Comparison of ENCODE assay signal across 5 fruit fly cellular contexts in the genomic region with DNA sequence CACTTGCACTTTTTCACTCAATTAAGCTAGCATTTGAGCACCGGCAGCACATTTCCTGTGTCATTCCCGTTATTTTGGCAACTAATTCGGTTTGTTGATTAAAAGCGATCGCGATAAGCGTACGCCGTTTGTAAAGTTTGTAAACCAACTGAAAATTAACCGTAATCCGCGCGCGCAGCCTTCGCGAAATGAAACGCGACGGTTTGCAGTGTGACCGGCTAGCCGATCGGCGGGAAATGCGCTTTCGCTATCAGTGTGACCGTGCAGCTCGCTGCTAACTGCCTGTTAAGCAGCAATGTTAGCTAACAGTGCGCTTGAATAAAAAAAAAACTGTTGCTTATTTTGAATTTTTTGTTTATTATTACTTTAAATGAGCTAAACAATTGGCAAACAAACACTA.
TF ChIP-seq lines count a peak whose summit lies in the region.

TSS of gene Pde9 (minus strand) at position 178 of the 400 bp plus-strand sequence.

- no peak for TF ChIP-seq CTCF in whole organism, embryonic (GFP tag; optimal IDR thresholded peaks at IDR 0.05; lab: Kevin White, UChicago)

TF ChIP-seq in whole organism, adult, 20 proteins besides CTCF, POLR2A, EP300 and RAD21:
- TF ChIP-seq CG5204 (GFP tag; optimal IDR thresholded peaks at IDR 0.05; lab: Kevin White, UChicago) = no peak
- peak; percentile 49 for TF ChIP-seq ovo (GFP tag; optimal IDR thresholded peaks at IDR 0.05; lab: Kevin White, UChicago)
- peak; percentile 21 for TF ChIP-seq bab1 (GFP tag; optimal IDR thresholded peaks at IDR 0.05; lab: Kevin White, UChicago)

TF ChIP-seq in whole organism, embryonic, 481 proteins besides CTCF, POLR2A, EP300 and RAD21 (continues in another document):
- TF ChIP-seq CG31365 (tag; optimal IDR thresholded peaks at IDR 0.05; lab: Kevin White, UChicago) (no peak), CG17186 (GFP tag; optimal IDR thresholded peaks at IDR 0.05; lab: Kevin White, UChicago) (peak; percentile 47), ci (GFP tag; IDR thresholded peaks at IDR 0.05; lab: Robert Waterston, UW) (peak; percentile 22; the same call in 1 of the 3 replicates), crp (GFP tag; optimal IDR thresholded peaks at IDR 0.05; lab: Kevin White, UChicago) (peak in 1 of 2 experiments; percentile 1), HmgZ (tag; optimal IDR thresholded peaks at IDR 0.05; lab: Kevin White, UChicago) (peak; percentile 5), scrt (GFP tag; optimal IDR thresholded peaks at IDR 0.05; lab: Kevin White, UChicago) (no peak), phol (tag; optimal IDR thresholded peaks at IDR 0.05; lab: Kevin White, UChicago) (no peak), CG15514 (GFP tag; optimal IDR thresholded peaks at IDR 0.05; lab: Kevin White, UChicago) (peak; percentile 18), pzg (GFP tag; optimal IDR thresholded peaks at IDR 0.05; lab: Kevin White, UChicago) (peak; percentile 64), CG2116 (GFP tag; optimal IDR thresholded peaks at IDR 0.05; lab: Kevin White, UChicago) (peak; percentile 9), bab2 (GFP tag; optimal IDR thresholded peaks at IDR 0.05; lab: Kevin White, UChicago) (no peak), CG6791 (GFP tag; IDR thresholded peaks at IDR 0.05; lab: Robert Waterston, UW; ENCODE audit: partially characterized antibody) (peak; percentile 53; the same call in 2 of the 3 replicates), CG9797 (GFP tag; optimal IDR thresholded peaks at IDR 0.05; lab: Kevin White, UChicago) (peak; percentile 62), CG6854 (GFP tag; optimal IDR thresholded peaks at IDR 0.05; lab: Kevin White, UChicago) (no peak), E2f2 (GFP tag; IDR thresholded peaks at IDR 0.05; lab: Robert Waterston, UW) (peak; percentile 74), Myb (GFP tag; optimal IDR thresholded peaks at IDR 0.05; lab: Kevin White, UChicago) (peak; percentile 81), CG11695 (GFP tag; IDR thresholded peaks at IDR 0.05; lab: Robert Waterston, UW) (no peak), CG8290 (GFP tag; optimal IDR thresholded peaks at IDR 0.05; lab: Kevin White, UChicago) (no peak), CG8290 (tag; optimal IDR thresholded peaks at IDR 0.05; lab: Kevin White, UChicago) (peak in 1 of 2 experiments; percentile 44), CG15479 (GFP tag; optimal IDR thresholded peaks at IDR 0.05; lab: Kevin White, UChicago) (peak; percentile 9)

TF ChIP-seq in whole organism, prepupa, 60 proteins besides CTCF, POLR2A, EP300 and RAD21 (continues in another document):
- no peak for TF ChIP-seq Hr39 (GFP tag; optimal IDR thresholded peaks at IDR 0.05; lab: Kevin White, UChicago)
- TF ChIP-seq svp (GFP tag; lab: Kevin White, UChicago) = no peak
- TF ChIP-seq Ets21C (GFP tag; optimal IDR thresholded peaks at IDR 0.05; lab: Kevin White, UChicago) = no peak
- TF ChIP-seq Hr4 (GFP tag; optimal IDR thresholded peaks at IDR 0.05; lab: Kevin White, UChicago) = no peak
- no peak for TF ChIP-seq CG32006 (GFP tag; optimal IDR thresholded peaks at IDR 0.05; lab: Kevin White, UChicago)
- no peak for TF ChIP-seq Sox14 (GFP tag; optimal IDR thresholded peaks at IDR 0.05; lab: Kevin White, UChicago)
- TF ChIP-seq Sox102F (GFP tag; optimal IDR thresholded peaks at IDR 0.05; lab: Kevin White, UChicago) = no peak
- TF ChIP-seq CG6854 (GFP tag; optimal IDR thresholded peaks at IDR 0.05; lab: Kevin White, UChicago) = no peak
- TF ChIP-seq topi (GFP tag; optimal IDR thresholded peaks at IDR 0.05; lab: Kevin White, UChicago) = no peak
- no peak for TF ChIP-seq CG6792 (GFP tag; optimal IDR thresholded peaks at IDR 0.05; lab: Kevin White, UChicago)
- TF ChIP-seq CG6163 (GFP tag; IDR thresholded peaks at IDR 0.05; lab: Robert Waterston, UW) = no peak
- no peak for TF ChIP-seq Eip75B (GFP tag; optimal IDR thresholded peaks at IDR 0.05; lab: Kevin White, UChicago)
- no peak for TF ChIP-seq Blimp-1 (GFP tag; optimal IDR thresholded peaks at IDR 0.05; lab: Kevin White, UChicago)
- TF ChIP-seq vri (GFP tag; optimal IDR thresholded peaks at IDR 0.05; lab: Kevin White, UChicago) = no peak
- 0 out of 3 replicates have a peak, but pooled peaks have one; percentile 29 for TF ChIP-seq eg (GFP tag; IDR thresholded peaks at IDR 0.05; lab: Robert Waterston, UW)
- no peak for TF ChIP-seq Met (GFP tag; optimal IDR thresholded peaks at IDR 0.05; lab: Kevin White, UChicago)
- no peak for TF ChIP-seq CG8632 (GFP tag; optimal IDR thresholded peaks at IDR 0.05; lab: Kevin White, UChicago)
- TF ChIP-seq CG4318 (GFP tag; optimal IDR thresholded peaks at IDR 0.05; lab: Kevin White, UChicago) = no peak
- TF ChIP-seq Lpt (GFP tag; optimal IDR thresholded peaks at IDR 0.05; lab: Kevin White, UChicago) = no peak
- no peak for TF ChIP-seq CG8119 (GFP tag; IDR thresholded peaks at IDR 0.05; lab: Robert Waterston, UW)
- no peak for TF ChIP-seq CG10631 (GFP tag; optimal IDR thresholded peaks at IDR 0.05; lab: Kevin White, UChicago)
- TF ChIP-seq CG7368 (GFP tag; optimal IDR thresholded peaks at IDR 0.05; lab: Kevin White, UChicago) = no peak
- no peak for TF ChIP-seq fd85E (GFP tag; optimal IDR thresholded peaks at IDR 0.05; lab: Kevin White, UChicago)

TF ChIP-seq in whole organism, pupa, 21 proteins besides CTCF, POLR2A, EP300 and RAD21:
- TF ChIP-seq CG12605 (GFP tag; IDR thresholded peaks at IDR 0.05; lab: Robert Waterston, UW) (peak; percentile 14; the same call in 1 of the 2 replicates), CG15710 (tag; optimal IDR thresholded peaks at IDR 0.05; lab: Kevin White, UChicago) (no peak), CG4496 (GFP tag; IDR thresholded peaks at IDR 0.05; lab: Robert Waterston, UW) (peak; percentile 21; the same call in 1 of the 3 replicates)
TF ChIP-seq in whole organism, pupa: peak in this region for 2.

TF ChIP-seq in whole organism, wandering third instar larva, 38 proteins besides CTCF, POLR2A, EP300 and RAD21:
- TF ChIP-seq Dif (GFP tag; optimal IDR thresholded peaks at IDR 0.05; lab: Kevin White, UChicago; ENCODE audit: partially characterized antibody) (no peak), pan (optimal IDR thresholded peaks at IDR 0.05; lab: Kevin White, UChicago) (no peak), N (GFP tag; optimal IDR thresholded peaks at IDR 0.05; lab: Kevin White, UChicago) (no peak), h (GFP tag; optimal IDR thresholded peaks at IDR 0.05; lab: Kevin White, UChicago) (peak; percentile 6), Hr78 (GFP tag; optimal IDR thresholded peaks at IDR 0.05; lab: Kevin White, UChicago) (no peak), rgr (GFP tag; optimal IDR thresholded peaks at IDR 0.05; lab: Kevin White, UChicago) (no peak), Rel (GFP tag; optimal IDR thresholded peaks at IDR 0.05; lab: Kevin White, UChicago) (no peak), Rel (tag; optimal IDR thresholded peaks at IDR 0.05; lab: Kevin White, UChicago) (peak; percentile 15), br (GFP tag; optimal IDR thresholded peaks at IDR 0.05; lab: Kevin White, UChicago) (no peak), usp (GFP tag; optimal IDR thresholded peaks at IDR 0.05; lab: Kevin White, UChicago) (no peak)
